Worm (Caenorhabditis elegans) whole organism, mixed stage, embryonic: Measurements from ENCODE around the gene aat-3.

ENCODE experiments used
- blmp-1 ChIP-seq: fragments of 150-350 bp; optimal IDR thresholded peaks from 2 replicates; lab custom pipeline; 2014; ENCODE audit warnings: missing biosample characterization, missing genetic modification characterization
- elt-1 ChIP-seq: sonication (generic microtip); optimal IDR thresholded peaks from 2 replicates; lab custom pipeline; 2017; ENCODE audit warnings: missing genetic modification characterization, mild to moderate bottlenecking, missing compliant biosample characterization, antibody characterized with exemption, moderate library complexity, borderline replicate concordance; ENCODE audit not compliant: insufficient read depth
- flh-1 ChIP-seq: fragments of 200-800 bp; sonication (Bioruptor generic); optimal IDR thresholded peaks from 2 replicates; lab custom pipeline; 2018; ENCODE audit warnings: mild to moderate bottlenecking, missing genetic modification characterization, moderate library complexity, missing compliant biosample characterization
- pha-4 ChIP-seq: fragments of 150-350 bp; optimal IDR thresholded peaks from 2 replicates; lab custom pipeline; 2018; ENCODE audit warnings: missing biosample characterization, missing genetic modification reagents, missing genetic modification characterization
- snpc-4 ChIP-seq: fragments of 150-350 bp; optimal IDR thresholded peaks from 2 replicates; lab custom pipeline; 2014; ENCODE audit warnings: missing biosample characterization, missing genetic modification characterization
- unc-62 ChIP-seq: fragments of 150-350 bp; optimal IDR thresholded peaks from 2 replicates; lab custom pipeline; 2014; ENCODE audit warnings: missing biosample characterization, missing genetic modification reagents, missing genetic modification characterization

DNA sequence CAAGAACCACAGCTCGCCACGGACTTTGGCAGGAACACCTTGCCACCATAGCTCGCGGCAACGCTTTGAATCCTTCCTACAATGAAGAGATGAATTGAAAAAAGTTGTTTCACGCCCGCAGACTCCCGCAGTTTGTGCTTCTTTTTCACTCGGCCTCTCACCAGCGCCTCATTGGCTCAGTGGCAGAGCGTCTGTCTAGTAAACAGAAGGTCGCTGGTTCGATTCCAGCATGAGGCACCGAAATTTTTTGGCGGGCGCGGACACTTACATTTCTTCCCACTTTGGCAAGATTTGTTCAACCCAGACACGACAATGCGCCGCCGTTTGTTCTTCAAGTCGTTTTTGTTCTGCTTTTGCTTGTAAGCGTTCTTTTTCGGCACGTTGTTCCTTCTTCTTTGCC is 24.2 kb upstream of the aat-3 start:
- TF ChIP-seq blmp-1 (tag; lab: Kevin White, UChicago), result no peak
- no peak for TF ChIP-seq elt-1 (tag; lab: Kevin White, UChicago)
- no peak for TF ChIP-seq flh-1 (GFP tag; lab: Kevin White, UChicago)
- no peak for TF ChIP-seq pha-4 (tag; lab: Kevin White, UChicago)
- no peak for TF ChIP-seq unc-62 (GFP tag; lab: Kevin White, UChicago)
- no peak for TF ChIP-seq snpc-4 (tag; lab: Kevin White, UChicago)
